Fruit fly (Drosophila melanogaster) Kc167 (cell line): ENCODE results near the gene GABA-B-R2.

Experiments
- Myc ChIP-seq: fragments of >200 bp; optimal IDR thresholded peaks from 2 replicates; lab custom pipeline; 2017; ENCODE audit warnings: missing external identifiers
- Sin3A ChIP-seq: fragments of >200 bp; optimal IDR thresholded peaks from 2 replicates; lab custom pipeline; 2018; ENCODE audit warnings: missing external identifiers
- h ChIP-seq: fragments of >200 bp; optimal IDR thresholded peaks from 3 replicates; lab custom pipeline; 2018; ENCODE audit warnings: missing external identifiers
- insv ChIP-seq: fragments of >200 bp; optimal IDR thresholded peaks from 3 replicates; lab custom pipeline; 2018; ENCODE audit warnings: missing external identifiers
- psq ChIP-seq: fragments of >200 bp; optimal IDR thresholded peaks from 2 replicates; lab custom pipeline; 2017; ENCODE audit warnings: missing external identifiers
- ttk ChIP-seq: sonication (Bioruptor generic); optimal IDR thresholded peaks from 2 replicates; lab custom pipeline; 2017; ENCODE audit warnings: missing external identifiers

DNA sequence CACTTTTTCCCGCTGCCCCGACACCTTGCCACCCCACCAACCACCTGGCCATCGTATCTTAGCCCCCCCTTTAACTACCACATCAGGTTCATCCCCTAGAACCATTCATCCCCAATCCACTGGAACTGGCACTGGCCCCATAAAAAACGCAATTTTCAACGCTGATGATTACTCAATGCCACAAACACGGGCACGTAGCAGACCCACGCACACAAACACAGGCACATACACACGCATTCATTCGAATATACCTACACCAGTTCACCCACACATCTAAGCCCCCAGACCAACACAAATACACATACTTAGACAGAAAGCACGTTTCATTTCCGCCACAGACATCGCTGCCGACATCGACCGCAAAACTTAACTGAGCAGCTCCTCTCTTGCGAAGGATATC, 18.1 kb upstream of the GABA-B-R2 start:
- TF ChIP-seq h (lab: Kevin White, UChicago) (no peak), psq (no peak), insv (lab: Kevin White, UChicago) (no peak), Sin3A (lab: Kevin White, UChicago) (no peak), Myc (no peak), ttk (lab: Kevin White, UChicago) (no peak)
